Fruit fly (Drosophila melanogaster): ENCODE measurements around the gene Rpn13R.

DNA sequence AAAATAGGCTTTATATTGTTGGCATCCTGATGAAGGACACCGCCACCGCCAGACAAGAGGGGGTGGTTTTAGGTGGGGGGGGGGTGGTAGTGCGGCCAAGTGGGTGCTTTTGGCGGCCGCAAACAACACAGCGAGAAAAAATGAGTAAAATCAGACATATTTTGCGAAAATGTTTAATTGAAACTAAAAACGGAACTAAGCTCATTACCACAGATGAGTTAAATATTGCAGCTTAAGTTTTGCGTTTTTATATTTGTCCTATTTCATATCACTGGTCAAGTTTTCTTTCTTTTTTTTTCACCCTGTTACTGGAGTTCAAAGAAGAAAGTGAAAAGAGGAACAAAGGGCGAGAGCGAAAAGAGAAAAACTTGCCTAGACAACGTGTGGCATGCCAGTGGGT lies 37.8 kb upstream of the Rpn13R start:
- TF ChIP-seq dan (GFP tag; IDR thresholded peaks at IDR 0.05) (no peak), CG34224 (GFP tag; IDR thresholded peaks at IDR 0.05; ENCODE audit: partially characterized antibody) (no peak), HmgD (GFP tag; optimal IDR thresholded peaks at IDR 0.05) (no peak), onecut (GFP tag; IDR thresholded peaks at IDR 0.05) (peak; percentile 58), ci (GFP tag; IDR thresholded peaks at IDR 0.05) (peak; percentile 88)
